Fruit fly (Drosophila melanogaster): ENCODE data around the gene pHCl-2.

pHCl-2 gene

DNA sequence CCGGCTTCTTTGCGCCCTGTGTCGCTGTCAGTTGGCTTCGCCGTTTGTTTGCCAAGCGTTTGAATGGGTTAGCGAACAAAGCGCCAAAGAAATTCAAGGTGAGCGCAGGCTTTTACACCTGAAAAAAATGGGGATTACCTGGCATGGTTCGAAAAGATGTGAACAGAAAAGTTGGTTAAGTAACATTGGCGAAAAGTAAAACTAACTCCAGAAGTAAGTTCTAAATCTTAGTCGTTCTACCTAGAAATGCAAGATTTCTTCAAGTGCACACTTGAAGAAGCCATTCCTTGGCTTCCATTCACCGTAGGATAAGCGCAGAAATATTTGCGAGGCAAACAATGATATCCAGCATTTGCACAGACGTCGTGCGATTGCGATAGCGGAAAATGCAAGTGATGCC is 40.4 kb upstream of the pHCl-2 start (continued):
- TF ChIP-seq CG8119 (GFP tag; IDR thresholded peaks at IDR 0.05) (peak; percentile 40; the same call in 2 of the 3 replicates), topi (GFP tag; optimal IDR thresholded peaks at IDR 0.05) (no peak), CG6163 (GFP tag; IDR thresholded peaks at IDR 0.05) (peak; percentile 76), Smox (GFP tag; optimal IDR thresholded peaks at IDR 0.05) (no peak), acj6 (GFP tag; optimal IDR thresholded peaks at IDR 0.05) (peak; percentile 41), cyc (GFP tag; optimal IDR thresholded peaks at IDR 0.05) (no peak), Sox102F (GFP tag; optimal IDR thresholded peaks at IDR 0.05) (peak; percentile 6), CG16779 (tag; optimal IDR thresholded peaks at IDR 0.05) (peak; percentile 16), CG8632 (GFP tag; optimal IDR thresholded peaks at IDR 0.05) (no peak), OdsH (GFP tag; optimal IDR thresholded peaks at IDR 0.05) (peak; percentile 54)

DNA sequence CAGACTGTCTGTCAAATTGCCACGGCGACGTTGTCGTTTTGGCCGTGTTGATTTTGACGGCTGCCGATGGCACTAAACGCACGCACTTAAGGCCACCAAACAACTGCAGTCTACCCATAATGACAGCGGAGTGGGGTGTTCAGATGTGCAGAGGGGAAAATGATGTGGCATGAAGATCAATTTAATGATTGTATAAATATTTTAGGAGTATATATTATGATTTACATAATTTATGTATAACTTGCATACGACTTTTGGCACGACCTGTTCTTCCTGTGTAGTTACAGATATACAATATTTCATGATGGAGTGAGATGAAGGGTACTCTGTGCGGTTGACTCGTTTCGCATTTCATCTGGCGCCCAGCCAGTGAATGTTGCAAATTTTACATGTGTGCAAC is 37.4 kb upstream of the pHCl-2 start:
- TF ChIP-seq CG10669 (GFP tag; optimal IDR thresholded peaks at IDR 0.05) (peak; percentile 32), CG6792 (GFP tag; optimal IDR thresholded peaks at IDR 0.05) (peak; percentile 28), lz (GFP tag; optimal IDR thresholded peaks at IDR 0.05) (no peak), CG34406 (GFP tag; optimal IDR thresholded peaks at IDR 0.05) (peak; percentile 28), CG9139 (GFP tag; optimal IDR thresholded peaks at IDR 0.05) (no peak), Gug (GFP tag; IDR thresholded peaks at IDR 0.05) (no peak), fd59A (GFP tag; optimal IDR thresholded peaks at IDR 0.05) (no peak), Ets96B (tag; optimal IDR thresholded peaks at IDR 0.05) (peak; percentile 10), Eip75B (GFP tag; optimal IDR thresholded peaks at IDR 0.05) (no peak), CG8119 (GFP tag; IDR thresholded peaks at IDR 0.05) (0 out of 3 replicates have a peak, but pooled peaks have one; percentile 24), pdm3 (GFP tag; optimal IDR thresholded peaks at IDR 0.05) (peak; percentile 5), Hr39 (GFP tag; optimal IDR thresholded peaks at IDR 0.05) (no peak), Eip78C (GFP tag) (peak; percentile 56), dac (GFP tag; optimal IDR thresholded peaks at IDR 0.05) (no peak), Blimp-1 (GFP tag; optimal IDR thresholded peaks at IDR 0.05) (no peak), CG8632 (GFP tag; optimal IDR thresholded peaks at IDR 0.05) (peak; percentile 24), vri (GFP tag; optimal IDR thresholded peaks at IDR 0.05) (peak; percentile 4), CG10631 (GFP tag; optimal IDR thresholded peaks at IDR 0.05) (peak; percentile 22), acj6 (GFP tag; optimal IDR thresholded peaks at IDR 0.05) (no peak), CG11902 (GFP tag; optimal IDR thresholded peaks at IDR 0.05) (no peak), CG31627 (GFP tag; optimal IDR thresholded peaks at IDR 0.05) (no peak), CG3032 (tag; optimal IDR thresholded peaks at IDR 0.05) (peak; percentile 14), CG15336 (GFP tag; IDR thresholded peaks at IDR 0.05) (no peak), Sox14 (GFP tag; optimal IDR thresholded peaks at IDR 0.05) (no peak), eg (GFP tag; IDR thresholded peaks at IDR 0.05) (no peak; the same call in 2 of the 3 replicates), Ets21C (GFP tag; optimal IDR thresholded peaks at IDR 0.05) (no peak), CG32006 (GFP tag; optimal IDR thresholded peaks at IDR 0.05) (peak; percentile 17), CG6163 (GFP tag; IDR thresholded peaks at IDR 0.05) (peak; percentile 53; the same call in 1 of the 3 replicates), CG8319 (GFP tag; optimal IDR thresholded peaks at IDR 0.05) (no peak), topi (GFP tag; optimal IDR thresholded peaks at IDR 0.05) (peak; percentile 6), CG7368 (GFP tag; optimal IDR thresholded peaks at IDR 0.05) (no peak), CG3919 (GFP tag; optimal IDR thresholded peaks at IDR 0.05) (peak; percentile 10), ss (GFP tag; optimal IDR thresholded peaks at IDR 0.05) (no peak), Hr4 (GFP tag; optimal IDR thresholded peaks at IDR 0.05) (peak; percentile 14), CG6276 (GFP tag; optimal IDR thresholded peaks at IDR 0.05) (no peak), esn (GFP tag; optimal IDR thresholded peaks at IDR 0.05) (peak; percentile 28), spab (GFP tag; optimal IDR thresholded peaks at IDR 0.05) (no peak), svp (GFP tag) (peak; percentile 52), OdsH (GFP tag; optimal IDR thresholded peaks at IDR 0.05) (peak; percentile 14), fkh (GFP tag; optimal IDR thresholded peaks at IDR 0.05) (no peak)
